Worm (Caenorhabditis elegans): ENCODE results near the gene sra-32.

DNA sequence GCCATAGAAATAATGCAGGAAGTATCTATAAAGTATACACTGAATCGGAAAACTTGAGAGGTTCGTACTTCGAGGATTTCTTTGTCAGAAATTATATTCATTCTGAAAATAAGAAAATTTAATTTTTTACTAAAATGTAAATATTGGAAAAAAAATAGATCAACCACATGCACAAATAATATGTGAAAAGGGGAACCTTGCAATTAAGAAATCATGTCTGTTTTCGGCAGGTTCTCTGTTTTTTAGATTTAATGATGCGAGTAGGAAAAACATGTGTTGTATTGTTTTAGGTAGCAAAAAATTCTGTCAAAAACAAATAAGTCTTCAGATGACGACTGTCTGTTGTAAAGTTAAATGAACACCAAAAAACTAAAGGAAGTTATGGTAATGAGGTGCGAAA is 5.4 kb upstream of the sra-32 start, which contains the start of gene sra-33:
- TF ChIP-seq ztf-29 (GFP tag; IDR thresholded peaks at IDR 0.05) (no peak), cog-1 (tag; optimal IDR thresholded peaks at IDR 0.05) (no peak), ztf-23 (GFP tag; IDR thresholded peaks at IDR 0.05) (no peak), flt-1 (GFP tag; IDR thresholded peaks at IDR 0.05) (no peak), T22C8.4 (GFP tag; IDR thresholded peaks at IDR 0.05) (no peak)
